Worm (Caenorhabditis elegans) whole organism, L1 larva: ENCODE measurements around the gene crb-1.

ENCODE experiments used
- F16B12.6 ChIP-seq: fragments of 150-350 bp; optimal IDR thresholded peaks from 2 replicates; lab custom pipeline; 2014; ENCODE audit warnings: missing biosample characterization, missing genetic modification characterization
- aha-1 ChIP-seq: fragments of 150-350 bp; optimal IDR thresholded peaks from 2 replicates; lab custom pipeline; 2014; ENCODE audit warnings: missing biosample characterization, missing genetic modification characterization
- alr-1 ChIP-seq: fragments of 200-800 bp; sonication (Bioruptor generic); optimal IDR thresholded peaks from 2 replicates; lab custom pipeline; 2018; ENCODE audit warnings: borderline replicate concordance, mild to moderate bottlenecking, missing genetic modification characterization, missing compliant biosample characterization
- ama-1 ChIP-seq: fragments of 150-350 bp; optimal IDR thresholded peaks from 2 replicates; lab custom pipeline; 2014
- blmp-1 ChIP-seq: fragments of 150-350 bp; optimal IDR thresholded peaks from 2 replicates; lab custom pipeline; 2014; ENCODE audit warnings: missing biosample characterization, missing genetic modification characterization
- ceh-82 ChIP-seq, 3 experiments: fragments of 150-350 bp in 1 of 3; sonication (generic microtip) in 2 of 3; optimal IDR thresholded peaks; 2 replicates each; lab custom pipeline; 2014 to 2017; ENCODE audit warnings: missing biosample characterization in 3 of 3, missing genetic modification characterization in 3 of 3
- ceh-88 ChIP-seq: fragments of 200-800 bp; sonication (Bioruptor generic); IDR thresholded peaks from 2 replicates; pipeline ENCODE4 v1.3.6; 2022; ENCODE audit warnings: missing genetic modification characterization, missing compliant biosample characterization
- ceh-90 ChIP-seq: sonication (generic microtip); optimal IDR thresholded peaks from 2 replicates; lab custom pipeline; 2016; ENCODE audit warnings: missing genetic modification characterization, missing compliant biosample characterization
- dsc-1 ChIP-seq: sonication (generic microtip); optimal IDR thresholded peaks from 2 replicates; lab custom pipeline; 2016; ENCODE audit warnings: mild to moderate bottlenecking, missing genetic modification characterization, missing compliant biosample characterization
- egl-13 ChIP-seq: sonication (generic microtip); optimal IDR thresholded peaks from 2 replicates; lab custom pipeline; 2016; ENCODE audit warnings: missing genotype, missing genetic modification reagents, missing genetic modification characterization, missing compliant biosample characterization
- elt-2 ChIP-seq: sonication (generic microtip); optimal IDR thresholded peaks from 2 replicates; lab custom pipeline; 2016; ENCODE audit warnings: missing genetic modification characterization, mild to moderate bottlenecking, inconsistent platforms, missing compliant biosample characterization, missing genetic modification reagents
- fkh-10 ChIP-seq: sonication (generic microtip); optimal IDR thresholded peaks from 2 replicates; lab custom pipeline; 2017; ENCODE audit warnings: missing biosample characterization, missing genetic modification reagents, missing genetic modification characterization
- fkh-4 ChIP-seq: sonication (generic microtip); optimal IDR thresholded peaks from 2 replicates; lab custom pipeline; 2016; ENCODE audit warnings: missing compliant biosample characterization, missing genetic modification characterization, borderline replicate concordance
- fkh-8 ChIP-seq: sonication (generic microtip); optimal IDR thresholded peaks from 2 replicates; lab custom pipeline; 2016; ENCODE audit warnings: mild to moderate bottlenecking, missing genetic modification characterization, missing compliant biosample characterization
- fos-1 ChIP-seq: fragments of 150-350 bp; optimal IDR thresholded peaks from 2 replicates; lab custom pipeline; 2014; ENCODE audit warnings: missing biosample characterization, missing genetic modification characterization
- grh-1 ChIP-seq: fragments of 200-800 bp; sonication (Bioruptor generic); IDR thresholded peaks from 2 replicates; pipeline ENCODE4 v1.3.6; 2022; ENCODE audit warnings: missing genetic modification reagents, missing genetic modification characterization, missing compliant biosample characterization
- isw-1 ChIP-seq: fragments of 200-800 bp; sonication (Bioruptor generic); IDR thresholded peaks from 2 replicates; pipeline ENCODE4 v1.3.6; 2022; ENCODE audit warnings: missing genetic modification characterization, missing compliant biosample characterization
- jun-1 ChIP-seq: fragments of 150-350 bp; optimal IDR thresholded peaks from 2 replicates; lab custom pipeline; 2014; ENCODE audit warnings: missing biosample characterization, missing genetic modification reagents, missing genetic modification characterization
- lin-13 ChIP-seq: fragments of 150-350 bp; optimal IDR thresholded peaks from 2 replicates; lab custom pipeline; 2014; ENCODE audit warnings: missing biosample characterization, missing genetic modification reagents, missing genetic modification characterization
- lin-14 ChIP-seq: fragments of 200-800 bp; sonication (Bioruptor generic); optimal IDR thresholded peaks from 2 replicates; lab custom pipeline; 2018; ENCODE audit warnings: mild to moderate bottlenecking, missing genetic modification characterization, moderate library complexity, missing compliant biosample characterization
- lin-15B ChIP-seq: fragments of 150-350 bp; sonication (generic microtip); optimal IDR thresholded peaks from 3 replicates; lab custom pipeline; 2014; ENCODE audit warnings: missing biosample characterization, missing genetic modification characterization
- lsy-2 ChIP-seq, 2 experiments: fragments of 150-350 bp; optimal IDR thresholded peaks; 2 replicates each; lab custom pipeline; 2014; ENCODE audit warnings: missing biosample characterization in 2 of 2, missing genetic modification characterization in 2 of 2
- mab-9 ChIP-seq: fragments of 200-800 bp; sonication (Bioruptor generic); IDR thresholded peaks from 2 replicates; pipeline ENCODE4 v1.3.6; 2022; ENCODE audit warnings: missing genetic modification reagents, missing genetic modification characterization, missing compliant biosample characterization
- mdl-1 ChIP-seq, 2 experiments: fragments of 150-350 bp; optimal IDR thresholded peaks; 2 replicates each; lab custom pipeline; 2014 to 2017; ENCODE audit warnings: missing biosample characterization in 2 of 2, missing genetic modification characterization in 2 of 2, inconsistent platforms in 1 of 2
- nhr-11 ChIP-seq: fragments of 150-350 bp; optimal IDR thresholded peaks from 2 replicates; lab custom pipeline; 2014; ENCODE audit warnings: missing biosample characterization, missing genetic modification characterization
- nhr-12 ChIP-seq: sonication (generic microtip); optimal IDR thresholded peaks from 2 replicates; lab custom pipeline; 2017; ENCODE audit warnings: missing biosample characterization, missing genetic modification characterization
- nhr-19 ChIP-seq: fragments of 200-800 bp; sonication (Bioruptor generic); conservative IDR thresholded peaks from 2 replicates; pipeline ENCODE4 v1.3.6; 2022; ENCODE audit warnings: missing genetic modification characterization, missing compliant biosample characterization
- nhr-20 ChIP-seq: sonication (generic microtip); optimal IDR thresholded peaks from 2 replicates; lab custom pipeline; 2016; ENCODE audit warnings: mild to moderate bottlenecking, missing genetic modification characterization, missing compliant biosample characterization
- nhr-237 ChIP-seq: fragments of 150-350 bp; optimal IDR thresholded peaks from 2 replicates; lab custom pipeline; 2014; ENCODE audit warnings: missing biosample characterization, missing genetic modification characterization
- nhr-28 ChIP-seq: fragments of 150-350 bp; optimal IDR thresholded peaks from 2 replicates; lab custom pipeline; 2014; ENCODE audit warnings: missing biosample characterization, missing genetic modification characterization
- nhr-47 ChIP-seq: sonication (generic microtip); optimal IDR thresholded peaks from 2 replicates; lab custom pipeline; 2016; ENCODE audit warnings: mild to moderate bottlenecking, missing genetic modification characterization, moderate library complexity, missing compliant biosample characterization
- nhr-71 ChIP-seq: sonication (generic microtip); optimal IDR thresholded peaks from 2 replicates; lab custom pipeline; 2016; ENCODE audit warnings: mild to moderate bottlenecking, missing genetic modification characterization, moderate library complexity, missing compliant biosample characterization
- nhr-77 ChIP-seq: fragments of 150-350 bp; optimal IDR thresholded peaks from 2 replicates; lab custom pipeline; 2014; ENCODE audit warnings: missing biosample characterization, missing genetic modification characterization
- nhr-90 ChIP-seq: sonication (generic microtip); optimal IDR thresholded peaks from 2 replicates; lab custom pipeline; 2016; ENCODE audit warnings: mild to moderate bottlenecking, missing genetic modification characterization, missing compliant biosample characterization; ENCODE audit not compliant: poor library complexity
- pag-3 ChIP-seq: sonication (generic microtip); optimal IDR thresholded peaks from 2 replicates; lab custom pipeline; 2017; ENCODE audit warnings: missing genetic modification characterization, mild to moderate bottlenecking, missing compliant biosample characterization, antibody characterized with exemption, borderline replicate concordance; ENCODE audit not compliant: insufficient read depth
- pax-3 ChIP-seq: fragments of 200-800 bp; sonication (Bioruptor generic); optimal IDR thresholded peaks from 2 replicates; lab custom pipeline; 2018; ENCODE audit warnings: mild to moderate bottlenecking, missing genetic modification characterization, moderate library complexity, missing compliant biosample characterization
- pqm-1 ChIP-seq: sonication (generic microtip); optimal IDR thresholded peaks from 3 replicates; lab custom pipeline; 2017; ENCODE audit warnings: missing biosample characterization, missing genetic modification characterization
- rnt-1 ChIP-seq: sonication (generic microtip); optimal IDR thresholded peaks from 2 replicates; lab custom pipeline; 2016; ENCODE audit warnings: mild to moderate bottlenecking, missing genetic modification characterization, moderate library complexity, missing compliant biosample characterization
- snu-23 ChIP-seq: sonication (generic microtip); optimal IDR thresholded peaks from 2 replicates; lab custom pipeline; 2016; ENCODE audit warnings: missing genetic modification characterization, missing compliant biosample characterization
- sox-4 ChIP-seq: sonication (generic microtip); optimal IDR thresholded peaks from 2 replicates; lab custom pipeline; 2016; ENCODE audit warnings: missing genetic modification characterization, missing compliant biosample characterization
- sptf-1 ChIP-seq: fragments of 150-350 bp; optimal IDR thresholded peaks from 2 replicates; lab custom pipeline; 2014; ENCODE audit warnings: missing biosample characterization, missing genetic modification characterization
- swsn-7 ChIP-seq: sonication (generic microtip); optimal IDR thresholded peaks from 2 replicates; lab custom pipeline; 2016; ENCODE audit warnings: missing genetic modification characterization, missing compliant biosample characterization
- tbx-2 ChIP-seq: sonication (generic microtip); optimal IDR thresholded peaks from 2 replicates; lab custom pipeline; 2016; ENCODE audit warnings: missing genetic modification characterization, missing compliant biosample characterization
- tlp-1 ChIP-seq: fragments of 150-350 bp; optimal IDR thresholded peaks from 2 replicates; lab custom pipeline; 2014; ENCODE audit warnings: missing biosample characterization, missing genetic modification characterization
- unc-130 ChIP-seq: fragments of 150-350 bp; optimal IDR thresholded peaks from 2 replicates; lab custom pipeline; 2017; ENCODE audit warnings: missing biosample characterization, missing genetic modification characterization, inconsistent platforms
- unc-62 ChIP-seq: fragments of 150-350 bp; optimal IDR thresholded peaks from 2 replicates; lab custom pipeline; 2014; ENCODE audit warnings: missing biosample characterization, missing genetic modification reagents, missing genetic modification characterization
- unc-86 ChIP-seq: sonication (generic microtip); optimal IDR thresholded peaks from 2 replicates; lab custom pipeline; 2016; ENCODE audit warnings: missing genetic modification characterization, missing compliant biosample characterization
- unc-98 ChIP-seq: fragments of 200-800 bp; sonication (Bioruptor generic); IDR thresholded peaks from 2 replicates; pipeline ENCODE4 v1.3.6; 2022; ENCODE audit warnings: missing genetic modification characterization, missing compliant biosample characterization
- xbp-1 ChIP-seq: sonication (generic microtip); optimal IDR thresholded peaks from 2 replicates; lab custom pipeline; 2016; ENCODE audit warnings: missing genetic modification characterization, missing compliant biosample characterization
- ztf-4 ChIP-seq: fragments of 150-350 bp; optimal IDR thresholded peaks from 2 replicates; lab custom pipeline; 2014; ENCODE audit warnings: missing biosample characterization, missing genetic modification characterization

The crb-1 gene

ce11 chrX:17456536-17457165, 42.8 kb upstream of the crb-1 start, which contains the start of gene mlc-2:
Gene mlc-2, minus strand, starts transcription at chrX:17456586.
- no peak for TF ChIP-seq unc-86 (tag; lab: Kevin White, UChicago)
- no peak for TF ChIP-seq fkh-10
- TF ChIP-seq nhr-19 (GFP tag; lab: Robert Waterston, UW) = peak; percentile 65
- no peak for TF ChIP-seq tlp-1 (tag; lab: Kevin White, UChicago)
- TF ChIP-seq snu-23 (GFP tag; lab: Kevin White, UChicago) = peak; percentile 55
- TF ChIP-seq fkh-8 (tag; lab: Kevin White, UChicago) = no peak
- TF ChIP-seq nhr-20 (tag; lab: Kevin White, UChicago) = peak; percentile 57
- no peak for TF ChIP-seq mdl-1 (tag; optimal IDR thresholded peaks at IDR 0.05; lab: Kevin White, UChicago)
- peak; percentile 79 for TF ChIP-seq lin-14 (GFP tag; lab: Kevin White, UChicago)
- TF ChIP-seq dsc-1 (tag; lab: Kevin White, UChicago) = peak; percentile 67
- no peak for TF ChIP-seq pqm-1 (tag; lab: Kevin White, UChicago)
- TF ChIP-seq aha-1 (tag; lab: Kevin White, UChicago) = no peak
- TF ChIP-seq mab-9 (GFP tag; lab: Robert Waterston, UW) = no peak
- peak; percentile 52 for TF ChIP-seq tbx-2 (tag; lab: Kevin White, UChicago)
- TF ChIP-seq rnt-1 (tag; lab: Kevin White, UChicago) = peak; percentile 71
- peak; percentile 96 for TF ChIP-seq pag-3 (tag; lab: Kevin White, UChicago)
- peak; percentile 3 for TF ChIP-seq unc-130 (tag; lab: Kevin White, UChicago)
- peak; percentile 28 for TF ChIP-seq swsn-7
- TF ChIP-seq nhr-71 (tag; lab: Kevin White, UChicago) = peak; percentile 82
- TF ChIP-seq nhr-47 (tag; lab: Kevin White, UChicago) = peak; percentile 20
- peak in 1 of 2 experiments; percentile 41 for TF ChIP-seq lsy-2 (tag; optimal IDR thresholded peaks at IDR 0.05; lab: Kevin White, UChicago)
- TF ChIP-seq fos-1 = no peak
- no peak for TF ChIP-seq unc-98 (GFP tag; lab: Robert Waterston, UW)
- TF ChIP-seq nhr-77 (tag; lab: Kevin White, UChicago) = peak; percentile 35
- TF ChIP-seq xbp-1 (tag; lab: Kevin White, UChicago) = peak; percentile 9

- TF ChIP-seq jun-1 (tag; lab: Kevin White, UChicago) (peak; percentile 20), grh-1 (GFP tag; lab: Robert Waterston, UW) (no peak), unc-98 (GFP tag; lab: Robert Waterston, UW) (no peak), lin-15B (tag; lab: Kevin White, UChicago) (no peak), ceh-82 (tag; optimal IDR thresholded peaks at IDR 0.05; lab: Kevin White, UChicago) (peak; percentile 72 to 75 (median 74)), ztf-4 (tag; lab: Kevin White, UChicago) (peak; percentile 75), nhr-237 (peak; percentile 32), tbx-2 (tag; lab: Kevin White, UChicago) (peak; percentile 77), pqm-1 (tag; lab: Kevin White, UChicago) (no peak), egl-13 (peak; percentile 16), ceh-90 (no peak), fkh-8 (tag; lab: Kevin White, UChicago) (peak; percentile 78), pag-3 (tag; lab: Kevin White, UChicago) (peak; percentile 96), lin-13 (GFP tag; lab: Kevin White, UChicago) (peak; percentile 54), lsy-2 (tag; optimal IDR thresholded peaks at IDR 0.05; lab: Kevin White, UChicago) (peak; percentile 72 to 76), unc-62 (no peak), isw-1 (GFP tag; lab: Robert Waterston, UW) (peak; percentile 28), fkh-4 (tag; lab: Kevin White, UChicago) (no peak), nhr-12 (tag; lab: Kevin White, UChicago) (no peak), ceh-88 (GFP tag; lab: Robert Waterston, UW) (no peak), nhr-47 (tag; lab: Kevin White, UChicago) (peak; percentile 82), snu-23 (GFP tag; lab: Kevin White, UChicago) (peak; percentile 89), alr-1 (tag; lab: Kevin White, UChicago) (no peak), sptf-1 (tag; lab: Kevin White, UChicago) (no peak), sox-4 (tag; lab: Kevin White, UChicago) (no peak), blmp-1 (tag; lab: Kevin White, UChicago) (peak; percentile 82), nhr-28 (no peak), ama-1 (lab: Kevin White, UChicago) (no peak), F16B12.6 (tag; lab: Kevin White, UChicago) (peak; percentile 98), nhr-90 (peak; percentile 70), pax-3 (tag; lab: Kevin White, UChicago) (no peak), elt-2 (tag; lab: Kevin White, UChicago) (no peak), nhr-11 (tag; lab: Kevin White, UChicago) (peak; percentile 32)
Measured at ce11 chrX:17451410-17451809, 37.6 kb upstream of the crb-1 start, which contains the start of gene C36E6.2. Gene C36E6.2, plus strand, starts transcription at chrX:17451670.
